Worm (Caenorhabditis elegans) whole organism, L4/young adult: ENCODE data around the gene mrpl-50.

Experiments used
- W03F9.2 ChIP-seq: fragments of 150-350 bp; optimal IDR thresholded peaks from 2 replicates; lab custom pipeline; 2014; ENCODE audit warnings: missing biosample characterization, missing genetic modification characterization
- him-1 ChIP-seq: sonication (generic microtip); optimal IDR thresholded peaks from 2 replicates; lab custom pipeline; 2016; ENCODE audit warnings: missing genotype, missing genetic modification reagents, missing genetic modification characterization, missing compliant biosample characterization

ce11 chrII:8929771-8930170 lies at the start of gene mrpl-50:
- no peak for TF ChIP-seq him-1
- no peak for TF ChIP-seq W03F9.2
